Fruit fly (Drosophila melanogaster) whole organism, adult: ENCODE results near the gene Diedel3.

Source experiments
- CG14711 ChIP-seq: fragments of 200-800 bp; sonication (Bioruptor generic); optimal IDR thresholded peaks from 2 replicates; lab custom pipeline; 2018; ENCODE audit warnings: missing biosample characterization, mild to moderate bottlenecking, missing genetic modification characterization, moderate library complexity
- Crg-1 ChIP-seq: fragments of 200-800 bp; sonication (Bioruptor generic); optimal IDR thresholded peaks from 2 replicates; lab custom pipeline; 2016; ENCODE audit warnings: missing biosample characterization, missing genetic modification characterization
- Mnt ChIP-seq: fragments of 200-800 bp; sonication (Bioruptor generic); optimal IDR thresholded peaks from 2 replicates; lab custom pipeline; 2016; ENCODE audit warnings: missing biosample characterization, mild to moderate bottlenecking, missing genetic modification characterization
- toe ChIP-seq: fragments of 200-800 bp; sonication (Bioruptor generic); optimal IDR thresholded peaks from 2 replicates; lab custom pipeline; 2016; ENCODE audit warnings: missing biosample characterization, missing genetic modification characterization

dm6 chrX:19050142-19050541 is at the start of gene Diedel3:
- no peak for TF ChIP-seq toe
- no peak for TF ChIP-seq Mnt (GFP tag; lab: Kevin White, UChicago)
- TF ChIP-seq CG14711 (tag; lab: Kevin White, UChicago) = no peak
- TF ChIP-seq Crg-1 = no peak
